Worm (Caenorhabditis elegans) whole organism, early embryonic: Measurements from ENCODE around the gene Y97E10B.1.

Experiments used
- B0310.2 ChIP-seq: sonication (generic microtip); optimal IDR thresholded peaks from 2 replicates; lab custom pipeline; 2016; ENCODE audit warnings: mild to moderate bottlenecking, missing genetic modification characterization, missing compliant biosample characterization
- F13C5.2 ChIP-seq: sonication (generic microtip); optimal IDR thresholded peaks from 2 replicates; lab custom pipeline; 2017; ENCODE audit warnings: mild to moderate bottlenecking, missing genetic modification characterization, inconsistent platforms, missing compliant biosample characterization
- aly-1 ChIP-seq: sonication (generic microtip); optimal IDR thresholded peaks from 2 replicates; lab custom pipeline; 2016; ENCODE audit warnings: missing genetic modification characterization, missing compliant biosample characterization
- ama-1 ChIP-seq: fragments of 150-350 bp; optimal IDR thresholded peaks from 2 replicates; lab custom pipeline; 2014
- ceh-13 ChIP-seq: fragments of 200-800 bp; sonication (Bioruptor generic); optimal IDR thresholded peaks from 2 replicates; lab custom pipeline; 2018; ENCODE audit warnings: mild to moderate bottlenecking, missing genetic modification characterization, missing compliant biosample characterization
- ceh-36 ChIP-seq: sonication (generic microtip); optimal IDR thresholded peaks from 2 replicates; lab custom pipeline; 2016; ENCODE audit warnings: missing genetic modification characterization, inconsistent platforms, missing compliant biosample characterization
- ets-7 ChIP-seq: sonication (generic microtip); optimal IDR thresholded peaks from 2 replicates; lab custom pipeline; 2016; ENCODE audit warnings: missing genotype, missing genetic modification characterization, missing compliant biosample characterization
- flt-1 ChIP-seq: fragments of 200-800 bp; sonication (Bioruptor generic); IDR thresholded peaks from 2 replicates; pipeline ENCODE4 v1.3.6; 2022; ENCODE audit warnings: missing genetic modification characterization, missing compliant biosample characterization
- hmbx-1 ChIP-seq: sonication (generic microtip); optimal IDR thresholded peaks from 2 replicates; lab custom pipeline; 2016; ENCODE audit warnings: mild to moderate bottlenecking, missing genetic modification characterization, missing compliant biosample characterization
- hmg-4 ChIP-seq: fragments of 200-800 bp; sonication (Bioruptor generic); optimal IDR thresholded peaks from 2 replicates; lab custom pipeline; 2018; ENCODE audit warnings: mild to moderate bottlenecking, missing genetic modification characterization, missing compliant biosample characterization
- hnd-1 ChIP-seq: sonication (generic microtip); optimal IDR thresholded peaks from 2 replicates; lab custom pipeline; 2016; ENCODE audit warnings: missing genetic modification characterization, missing compliant biosample characterization
- pes-1 ChIP-seq: fragments of 200-800 bp; sonication (Bioruptor generic); IDR thresholded peaks from 2 replicates; pipeline ENCODE4 v1.3.6; 2022; ENCODE audit warnings: missing genetic modification reagents, missing genetic modification characterization, missing compliant biosample characterization
- scrt-1 ChIP-seq: fragments of 200-800 bp; sonication (Bioruptor generic); IDR thresholded peaks from 2 replicates; pipeline ENCODE4 v1.3.6; 2022; ENCODE audit warnings: missing genetic modification characterization, missing compliant biosample characterization
- sea-1 ChIP-seq: fragments of 200-800 bp; sonication (Bioruptor generic); conservative IDR thresholded peaks from 2 replicates; pipeline ENCODE4 v1.3.6; 2022; ENCODE audit warnings: missing genetic modification characterization, missing compliant biosample characterization
- tbx-11 ChIP-seq: fragments of 200-800 bp; sonication (Bioruptor generic); IDR thresholded peaks from 2 replicates; pipeline ENCODE4 v1.3.6; 2022; ENCODE audit warnings: missing genetic modification characterization, missing compliant biosample characterization
- tbx-37 ChIP-seq: fragments of 200-800 bp; sonication (Bioruptor generic); conservative IDR thresholded peaks from 2 replicates; pipeline ENCODE4 v1.3.6; 2022; ENCODE audit warnings: missing genetic modification reagents, missing genetic modification characterization, missing compliant biosample characterization
- tra-4 ChIP-seq: sonication (generic microtip); optimal IDR thresholded peaks from 2 replicates; lab custom pipeline; 2017; ENCODE audit warnings: missing genetic modification characterization, missing compliant biosample characterization

Y97E10B.1 gene

ce11 chrV:7956218-7956617 is 12.6 kb downstream of the Y97E10B.1 start, which contains the start of gene pals-34:
Gene pals-34, minus strand, starts transcription at chrV:7956497.
- TF ChIP-seq tra-4 (tag; lab: Kevin White, UChicago), result no peak
- no peak for TF ChIP-seq ceh-36 (tag; lab: Kevin White, UChicago)
- TF ChIP-seq tbx-11 (GFP tag; lab: Robert Waterston, UW), result no peak
- TF ChIP-seq hnd-1 (tag; lab: Kevin White, UChicago), result no peak
- no peak for TF ChIP-seq pes-1 (GFP tag; lab: Robert Waterston, UW)
- no peak for TF ChIP-seq ets-7
- no peak for TF ChIP-seq tbx-37 (GFP tag; lab: Robert Waterston, UW)
- no peak for TF ChIP-seq sea-1 (GFP tag; lab: Robert Waterston, UW)
- no peak for TF ChIP-seq hmbx-1 (tag; lab: Kevin White, UChicago)
- no peak for TF ChIP-seq flt-1 (GFP tag; lab: Robert Waterston, UW)
- no peak for TF ChIP-seq aly-1 (tag; lab: Kevin White, UChicago)
- no peak for TF ChIP-seq ama-1 (lab: Kevin White, UChicago)
- TF ChIP-seq scrt-1 (GFP tag; lab: Robert Waterston, UW), result no peak
- TF ChIP-seq hmg-4 (GFP tag; lab: Kevin White, UChicago), result no peak

DNA sequence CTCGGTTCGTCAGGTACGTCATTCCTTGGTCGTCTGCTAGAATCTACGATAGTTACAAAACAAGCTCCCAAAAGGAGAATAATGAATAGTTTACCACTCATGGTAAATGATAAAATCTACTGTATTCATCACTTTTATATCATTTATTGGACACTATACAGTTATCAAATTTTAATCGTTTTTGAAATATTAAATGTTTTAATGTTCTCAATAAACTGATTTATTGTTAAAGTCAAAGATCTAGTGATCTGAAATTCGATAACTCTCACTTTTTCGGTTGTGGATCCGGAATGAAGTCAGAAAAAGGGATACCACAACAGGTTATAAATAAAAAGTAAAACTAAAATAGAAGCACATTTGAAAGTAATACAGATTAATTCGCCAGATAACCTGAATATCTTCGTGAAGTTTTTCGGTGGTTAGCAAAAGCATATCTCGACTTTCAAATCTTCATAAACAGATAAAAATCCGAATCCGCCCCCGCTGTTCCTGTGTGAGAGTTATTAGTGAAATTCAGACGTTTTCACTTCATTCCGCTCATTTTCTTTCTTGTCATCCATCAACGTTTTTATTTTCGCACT is 15.2 kb downstream of the Y97E10B.1 start, which contains the start of the genes clec-217 and F26D11.2:
clec-217 (minus strand) TSS at position 101 of the 581 bp plus-strand sequence.
F26D11.2 (plus strand) TSS at position 531 of the 581 bp plus-strand sequence.
- TF ChIP-seq sea-1 (GFP tag; lab: Robert Waterston, UW) (no peak), tra-4 (tag; lab: Kevin White, UChicago) (no peak), hnd-1 (tag; lab: Kevin White, UChicago) (no peak), flt-1 (GFP tag; lab: Robert Waterston, UW) (no peak), ama-1 (lab: Kevin White, UChicago) (no peak), ets-7 (no peak), F13C5.2 (tag; lab: Kevin White, UChicago) (no peak), B0310.2 (no peak), aly-1 (tag; lab: Kevin White, UChicago) (no peak), ceh-13 (GFP tag; lab: Kevin White, UChicago) (no peak), hmbx-1 (tag; lab: Kevin White, UChicago) (no peak), scrt-1 (GFP tag; lab: Robert Waterston, UW) (no peak), tbx-37 (GFP tag; lab: Robert Waterston, UW) (no peak), tbx-11 (GFP tag; lab: Robert Waterston, UW) (no peak), hmg-4 (GFP tag; lab: Kevin White, UChicago) (no peak)

ce11 chrV:7964429-7964828 is 20.8 kb downstream of the Y97E10B.1 start:
- TF ChIP-seq hmg-4 (GFP tag; lab: Kevin White, UChicago) (no peak), pes-1 (GFP tag; lab: Robert Waterston, UW) (no peak), hnd-1 (tag; lab: Kevin White, UChicago) (no peak), ceh-36 (tag; lab: Kevin White, UChicago) (no peak), tbx-37 (GFP tag; lab: Robert Waterston, UW) (no peak), tbx-11 (GFP tag; lab: Robert Waterston, UW) (no peak), sea-1 (GFP tag; lab: Robert Waterston, UW) (no peak), tra-4 (tag; lab: Kevin White, UChicago) (no peak), ama-1 (lab: Kevin White, UChicago) (no peak), hmbx-1 (tag; lab: Kevin White, UChicago) (no peak), flt-1 (GFP tag; lab: Robert Waterston, UW) (no peak), B0310.2 (no peak), ceh-13 (GFP tag; lab: Kevin White, UChicago) (no peak), aly-1 (tag; lab: Kevin White, UChicago) (no peak), ets-7 (no peak), scrt-1 (GFP tag; lab: Robert Waterston, UW) (no peak), F13C5.2 (tag; lab: Kevin White, UChicago) (no peak)

DNA sequence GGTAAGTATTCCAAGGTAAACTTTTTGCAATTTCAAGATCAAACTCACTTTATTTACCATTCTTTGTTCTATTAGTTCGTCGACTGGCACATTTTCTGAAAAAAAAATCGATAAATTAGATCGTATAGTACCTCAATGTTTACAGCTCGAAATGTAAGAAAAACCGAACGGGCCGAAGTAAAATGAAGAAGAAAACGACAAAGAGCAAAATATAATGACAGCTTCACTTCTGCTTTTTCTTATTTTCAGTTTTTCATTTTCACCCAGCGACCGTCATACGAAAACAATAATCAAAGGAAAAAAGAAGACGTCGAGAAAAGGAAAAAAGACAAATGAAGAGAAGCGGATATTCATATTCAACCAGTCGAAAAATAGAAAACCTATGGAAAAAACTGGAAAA is 25.4 kb downstream of the Y97E10B.1 start, which contains the start of gene che-7:
che-7 (minus strand) TSS at position 101 of the 400 bp plus-strand sequence.
- no peak for TF ChIP-seq sea-1 (GFP tag; lab: Robert Waterston, UW)
- TF ChIP-seq tra-4 (tag; lab: Kevin White, UChicago), result no peak
- no peak for TF ChIP-seq F13C5.2 (tag; lab: Kevin White, UChicago)
- TF ChIP-seq tbx-37 (GFP tag; lab: Robert Waterston, UW), result no peak
- TF ChIP-seq flt-1 (GFP tag; lab: Robert Waterston, UW), result no peak
- no peak for TF ChIP-seq ama-1 (lab: Kevin White, UChicago)
- TF ChIP-seq hmg-4 (GFP tag; lab: Kevin White, UChicago), result no peak
- TF ChIP-seq pes-1 (GFP tag; lab: Robert Waterston, UW), result no peak
- TF ChIP-seq hmbx-1 (tag; lab: Kevin White, UChicago), result no peak
- no peak for TF ChIP-seq B0310.2

ce11 chrV:7970519-7970918 is 26.9 kb downstream of the Y97E10B.1 start:
- TF ChIP-seq ama-1 (lab: Kevin White, UChicago), result no peak
- TF ChIP-seq aly-1 (tag; lab: Kevin White, UChicago), result no peak

DNA sequence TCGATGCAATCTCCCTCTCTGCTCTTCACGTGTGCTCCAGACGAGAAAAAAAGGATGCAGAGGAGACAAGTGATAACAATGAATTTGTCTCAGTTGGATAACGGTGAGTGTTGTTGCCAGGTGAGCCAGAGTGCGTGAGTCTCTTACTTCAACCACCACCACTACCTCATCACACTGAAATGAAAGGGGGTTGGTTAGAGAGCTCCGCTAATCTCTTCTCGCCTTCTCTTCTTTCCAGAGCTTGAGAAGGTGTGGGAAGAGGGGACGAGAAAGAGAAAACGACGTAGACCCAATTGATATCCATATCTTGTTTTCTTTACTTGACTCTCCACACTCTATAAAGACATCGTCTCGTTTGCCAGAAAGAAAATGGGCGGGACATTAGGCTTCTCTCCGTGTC is 27.7 kb downstream of the Y97E10B.1 start:
- TF ChIP-seq sea-1 (GFP tag; lab: Robert Waterston, UW) (no peak), pes-1 (GFP tag; lab: Robert Waterston, UW) (no peak), flt-1 (GFP tag; lab: Robert Waterston, UW) (no peak), tbx-11 (GFP tag; lab: Robert Waterston, UW) (no peak), ceh-36 (tag; lab: Kevin White, UChicago) (no peak), ets-7 (no peak), hmbx-1 (tag; lab: Kevin White, UChicago) (no peak), B0310.2 (no peak), F13C5.2 (tag; lab: Kevin White, UChicago) (no peak), tbx-37 (GFP tag; lab: Robert Waterston, UW) (no peak), ama-1 (lab: Kevin White, UChicago) (no peak), hmg-4 (GFP tag; lab: Kevin White, UChicago) (no peak), scrt-1 (GFP tag; lab: Robert Waterston, UW) (no peak)
